Fruit fly (Drosophila melanogaster) whole organism, adult: ENCODE results near the gene CG12310.

Experiments
- CG11617 ChIP-seq: fragments of 200-800 bp; sonication (Bioruptor generic); optimal IDR thresholded peaks from 2 replicates; lab custom pipeline; 2017; ENCODE audit warnings: mild to moderate bottlenecking, missing biosample characterization, missing genetic modification reagents, missing genetic modification characterization
- CG12768 ChIP-seq: fragments of 200-800 bp; sonication (Bioruptor generic); optimal IDR thresholded peaks from 2 replicates; lab custom pipeline; 2017; ENCODE audit warnings: missing biosample characterization, missing genetic modification characterization, mild to moderate bottlenecking, moderate library complexity, missing genetic modification reagents
- CG1620 ChIP-seq: fragments of 200-800 bp; sonication (Bioruptor generic); optimal IDR thresholded peaks from 2 replicates; lab custom pipeline; 2016; ENCODE audit warnings: missing biosample characterization, missing genetic modification characterization
- CG33017 ChIP-seq: fragments of 200-800 bp; sonication (Bioruptor generic); optimal IDR thresholded peaks from 2 replicates; lab custom pipeline; 2018; ENCODE audit warnings: missing biosample characterization, mild to moderate bottlenecking, missing genetic modification characterization, moderate library complexity
- CG7045 ChIP-seq: fragments of 200-800 bp; sonication (Bioruptor generic); optimal IDR thresholded peaks from 2 replicates; lab custom pipeline; 2017; ENCODE audit warnings: missing biosample characterization, mild to moderate bottlenecking, missing genetic modification characterization
- Hr96 ChIP-seq: fragments of 200-800 bp; sonication (Bioruptor generic); optimal IDR thresholded peaks from 2 replicates; lab custom pipeline; 2016; ENCODE audit warnings: missing biosample characterization, missing genetic modification characterization
- Mnt ChIP-seq: fragments of 200-800 bp; sonication (Bioruptor generic); optimal IDR thresholded peaks from 2 replicates; lab custom pipeline; 2016; ENCODE audit warnings: missing biosample characterization, mild to moderate bottlenecking, missing genetic modification characterization
- bab1 ChIP-seq: fragments of 200-800 bp; sonication (Bioruptor generic); optimal IDR thresholded peaks from 3 replicates; lab custom pipeline; 2019; ENCODE audit warnings: missing biosample characterization, mild to moderate bottlenecking, missing genetic modification characterization, moderate library complexity
- cic ChIP-seq: fragments of 200-800 bp; sonication (Bioruptor generic); optimal IDR thresholded peaks from 2 replicates; lab custom pipeline; 2017; ENCODE audit warnings: missing biosample characterization, mild to moderate bottlenecking, missing genetic modification characterization, moderate library complexity
- kay ChIP-seq: fragments of 200-800 bp; sonication (Bioruptor generic); peaks from one replicate; lab custom pipeline; 2016; ENCODE audit warnings: missing biosample characterization, missing genetic modification characterization, borderline replicate concordance
- pad ChIP-seq: fragments of 200-800 bp; sonication (Bioruptor generic); optimal IDR thresholded peaks from 3 replicates; lab custom pipeline; 2017; ENCODE audit warnings: missing biosample characterization, missing genetic modification characterization, mild to moderate bottlenecking, moderate library complexity, missing genetic modification reagents

DNA sequence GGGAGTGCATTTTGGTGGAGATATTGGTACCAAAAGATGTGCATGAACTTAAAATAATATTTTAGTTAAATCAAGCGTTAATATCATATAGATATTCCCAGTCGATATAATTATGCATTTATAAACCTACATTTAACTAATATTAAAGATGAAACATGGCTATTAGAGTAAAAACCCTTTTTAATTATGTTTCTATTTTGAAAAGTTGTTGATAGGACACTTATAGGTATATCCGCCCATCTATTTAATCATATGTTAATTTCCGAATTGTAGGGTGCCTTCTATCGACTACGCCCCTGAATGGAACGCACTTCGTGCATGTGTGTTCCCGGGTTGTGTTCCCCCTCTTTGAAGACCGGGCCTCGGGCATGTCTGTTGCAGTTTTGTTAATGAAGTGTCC, 44.8 kb downstream of the CG12310 start:
- TF ChIP-seq cic (GFP tag; lab: Kevin White, UChicago) (no peak), CG1620 (GFP tag; lab: Kevin White, UChicago) (no peak), bab1 (no peak), CG7045 (GFP tag; lab: Kevin White, UChicago) (no peak), kay (no peak), pad (GFP tag; lab: Kevin White, UChicago) (no peak), CG33017 (tag; lab: Kevin White, UChicago) (no peak), CG12768 (GFP tag; lab: Kevin White, UChicago) (no peak), Mnt (no peak), Hr96 (GFP tag; lab: Kevin White, UChicago) (no peak), CG11617 (GFP tag; lab: Kevin White, UChicago) (no peak)
